Worm (Caenorhabditis elegans): ENCODE data around the gene fkh-9.

Gene fkh-9

DNA sequence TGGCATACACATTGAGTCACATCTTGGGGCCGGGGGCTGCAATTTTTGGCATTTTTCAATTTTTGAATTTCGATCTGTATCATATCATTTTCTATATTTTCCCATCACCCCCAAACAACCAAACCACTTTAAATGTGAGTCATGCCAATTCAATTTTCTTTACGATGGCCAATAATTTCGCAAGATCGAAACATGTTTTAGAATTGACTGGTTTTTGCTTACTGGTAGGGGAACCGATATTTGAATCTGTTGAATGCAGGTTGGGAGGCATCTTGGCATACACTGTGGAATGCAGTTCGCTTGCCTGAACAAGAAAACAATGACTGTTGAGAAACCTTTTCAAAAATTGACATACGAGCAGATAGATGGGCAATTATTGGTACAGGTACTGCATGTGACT, 35.7 kb downstream of the fkh-9 start:
- TF ChIP-seq pha-4 (GFP tag; IDR thresholded peaks at IDR 0.05) (no peak), pha-4 (tag; optimal IDR thresholded peaks at IDR 0.05) (no peak), T26A8.4 (GFP tag; IDR thresholded peaks at IDR 0.05) (no peak), unc-62 (GFP tag; optimal IDR thresholded peaks at IDR 0.05 in 1 of 2) (peak in 1 of 2 experiments; percentile 73), unc-62 (tag; optimal IDR thresholded peaks at IDR 0.05) (no peak), rbr-2 (tag; optimal IDR thresholded peaks at IDR 0.05) (no peak), hlh-30 (tag; optimal IDR thresholded peaks at IDR 0.05; ENCODE audit: insufficient read depth) (no peak)

DNA sequence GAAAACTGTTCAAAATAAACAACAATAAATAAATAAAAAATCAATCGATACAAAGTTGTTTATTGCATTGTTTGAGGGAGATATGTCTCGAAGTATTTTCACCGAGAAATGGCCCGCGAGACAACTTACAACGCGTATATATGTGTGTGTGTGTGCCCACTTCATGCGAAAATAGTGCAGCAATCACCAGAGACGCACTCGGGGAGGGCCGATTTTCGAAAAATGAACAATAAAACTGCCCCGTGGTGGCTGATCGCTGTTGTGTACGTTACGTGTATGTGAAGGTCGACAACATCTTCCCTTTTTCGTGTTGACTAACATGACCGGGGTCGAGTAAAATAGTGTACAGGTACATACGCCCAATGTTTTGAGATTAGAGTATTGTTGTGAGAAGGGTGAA, 38.3 kb downstream of the fkh-9 start:
- TF ChIP-seq nhr-6 (tag; optimal IDR thresholded peaks at IDR 0.05) (peak; percentile 19), mep-1 (tag; optimal IDR thresholded peaks at IDR 0.05) (peak; percentile 79), unc-130 (GFP tag; optimal IDR thresholded peaks at IDR 0.05) (no peak), F10B5.3 (tag; optimal IDR thresholded peaks at IDR 0.05) (no peak), Y48G9A.11 (GFP tag; IDR thresholded peaks at IDR 0.05) (no peak), nhr-25 (tag; optimal IDR thresholded peaks at IDR 0.05; ENCODE audit: borderline replicate concordance, insufficient read depth) (peak; percentile 87), dve-1 (tag; optimal IDR thresholded peaks at IDR 0.05; ENCODE audit: insufficient read depth) (peak; percentile 73), F44E2.7 (GFP tag; IDR thresholded peaks at IDR 0.05) (no peak), nhr-102 (tag; optimal IDR thresholded peaks at IDR 0.05) (peak; percentile 10), mdl-1 (tag; optimal IDR thresholded peaks at IDR 0.05) (peak; percentile 28 to 66), nhr-28 (tag; optimal IDR thresholded peaks at IDR 0.05) (peak; percentile 52), snpc-4 (tag; optimal IDR thresholded peaks at IDR 0.05) (no peak), mdt-29 (GFP tag; IDR thresholded peaks at IDR 0.05) (0 out of 2 replicates have a peak, but pooled peaks have one; percentile 52), hmg-1.1 (GFP tag; IDR thresholded peaks at IDR 0.05) (no peak), daf-16 (GFP tag; optimal IDR thresholded peaks at IDR 0.05) (peak in 1 of 2 experiments; percentile 93), daf-16 (tag; optimal IDR thresholded peaks at IDR 0.05) (peak; percentile 44), mxl-3 (GFP tag; optimal IDR thresholded peaks at IDR 0.05) (peak; percentile 20), lsy-2 (tag; optimal IDR thresholded peaks at IDR 0.05) (peak in 1 of 2 experiments; percentile 30), pha-4 (GFP tag; IDR thresholded peaks at IDR 0.05) (no peak), pha-4 (tag; optimal IDR thresholded peaks at IDR 0.05) (peak; percentile 43), unc-39 (tag; optimal IDR thresholded peaks at IDR 0.05) (no peak), hlh-11 (tag; optimal IDR thresholded peaks at IDR 0.05) (peak; percentile 39), hlh-30 (tag; optimal IDR thresholded peaks at IDR 0.05; ENCODE audit: insufficient read depth) (peak; percentile 78), T20F7.1 (GFP tag; optimal IDR thresholded peaks at IDR 0.05) (no peak), ceh-20 (GFP tag; IDR thresholded peaks at IDR 0.05) (0 out of 2 replicates have a peak, but pooled peaks have one; percentile 24), aha-1 (tag) (peak; percentile 91), zag-1 (tag; optimal IDR thresholded peaks at IDR 0.05) (no peak), D1046.2 (GFP tag; IDR thresholded peaks at IDR 0.05) (no peak), nhr-11 (tag; optimal IDR thresholded peaks at IDR 0.05) (peak; percentile 45), lim-7 (GFP tag; IDR thresholded peaks at IDR 0.05) (no peak), ama-1 (optimal IDR thresholded peaks at IDR 0.05) (peak; percentile 95), set-16 (GFP tag; IDR thresholded peaks at IDR 0.05) (no peak), lin-39 (tag; optimal IDR thresholded peaks at IDR 0.05) (no peak), saeg-2 (GFP tag; IDR thresholded peaks at IDR 0.05) (no peak)

DNA sequence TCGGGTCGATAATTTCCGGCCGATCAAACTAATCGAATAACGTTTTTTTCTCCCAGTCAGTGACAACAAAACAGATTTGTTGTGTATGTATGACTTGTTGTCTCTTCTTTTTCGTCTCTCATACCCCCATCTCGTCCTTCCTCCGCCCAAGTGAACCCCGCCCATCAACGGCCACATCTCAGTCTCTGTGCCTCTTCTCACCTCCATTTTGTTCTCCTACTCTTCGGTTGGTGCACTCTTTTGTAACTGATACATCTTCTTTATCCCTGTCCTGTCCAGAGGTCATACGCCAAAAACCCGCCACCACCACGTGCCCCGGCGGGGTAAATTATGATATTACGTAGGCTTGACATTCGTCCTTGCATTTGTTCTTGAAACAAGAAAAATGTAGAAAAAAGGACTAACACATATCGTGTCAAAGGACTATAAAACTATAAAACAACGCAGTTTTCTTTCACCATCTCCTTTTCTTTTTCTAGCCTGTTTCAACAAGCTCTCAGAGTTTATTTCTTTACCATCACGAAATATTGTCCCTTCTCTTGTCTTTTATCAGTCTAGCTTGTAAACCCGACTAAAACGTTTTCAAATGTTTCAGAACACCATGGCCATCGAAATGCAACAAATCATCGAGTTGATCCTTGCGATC, 39.2 kb downstream of the fkh-9 start, which contains the start of gene pmpl-1:
Gene pmpl-1, plus strand, starts transcription at position 596 of the 646 bp plus-strand sequence.
- TF ChIP-seq unc-130 (GFP tag; optimal IDR thresholded peaks at IDR 0.05) (no peak), madf-9 (GFP tag; conservative IDR thresholded peaks at IDR 0.05) (no peak), mdt-29 (GFP tag; IDR thresholded peaks at IDR 0.05) (no peak), php-3 (GFP tag; IDR thresholded peaks at IDR 0.05) (no peak), gei-8 (GFP tag; optimal IDR thresholded peaks at IDR 0.05) (no peak), lin-39 (tag; optimal IDR thresholded peaks at IDR 0.05) (no peak), rbr-2 (tag; optimal IDR thresholded peaks at IDR 0.05) (peak; percentile 47), nhr-102 (tag; optimal IDR thresholded peaks at IDR 0.05) (no peak), hlh-30 (tag; optimal IDR thresholded peaks at IDR 0.05; ENCODE audit: insufficient read depth) (peak; percentile 88), unc-39 (tag; optimal IDR thresholded peaks at IDR 0.05) (no peak), dpl-1 (GFP tag; optimal IDR thresholded peaks at IDR 0.05) (no peak), Y5F2A.4 (GFP tag; optimal IDR thresholded peaks at IDR 0.05) (no peak), ctbp-1 (GFP tag; IDR thresholded peaks at IDR 0.05) (no peak), nhr-48 (tag; optimal IDR thresholded peaks at IDR 0.05) (peak; percentile 22), nhr-28 (tag; optimal IDR thresholded peaks at IDR 0.05) (peak; percentile 44), mdl-1 (tag; optimal IDR thresholded peaks at IDR 0.05) (peak; percentile 71 to 72), dmd-9 (GFP tag; IDR thresholded peaks at IDR 0.05) (no peak), snpc-4 (tag; optimal IDR thresholded peaks at IDR 0.05) (no peak), nhr-6 (tag; optimal IDR thresholded peaks at IDR 0.05) (no peak), lin-13 (GFP tag; optimal IDR thresholded peaks at IDR 0.05) (no peak), zfp-3 (GFP tag; conservative IDR thresholded peaks at IDR 0.05) (no peak)
